Fruit fly (Drosophila melanogaster) whole organism, adult: ENCODE results near the gene dsh.
A peak's percentile ranks its signal among the peaks of the same experiment; 100 is the strongest.

Experiments
- Mnt ChIP-seq: fragments of 200-800 bp; sonication (Bioruptor generic); optimal IDR thresholded peaks from 2 replicates; lab custom pipeline; 2016; ENCODE audit warnings: missing biosample characterization, mild to moderate bottlenecking, missing genetic modification characterization
- cnc ChIP-seq, 2 experiments: fragments of >200 bp; optimal IDR thresholded peaks; 2 replicates each; lab custom pipeline; 2017
- ovo ChIP-seq: fragments of 200-800 bp; sonication (Bioruptor generic); optimal IDR thresholded peaks from 2 replicates; lab custom pipeline; 2016; ENCODE audit warnings: missing biosample characterization, missing genetic modification characterization
- tj ChIP-seq: fragments of 200-800 bp; sonication (Bioruptor generic); optimal IDR thresholded peaks from 3 replicates; lab custom pipeline; 2017; ENCODE audit warnings: missing biosample characterization, mild to moderate bottlenecking, missing genetic modification characterization, moderate library complexity
- toe ChIP-seq: fragments of 200-800 bp; sonication (Bioruptor generic); optimal IDR thresholded peaks from 2 replicates; lab custom pipeline; 2016; ENCODE audit warnings: missing biosample characterization, missing genetic modification characterization

DNA sequence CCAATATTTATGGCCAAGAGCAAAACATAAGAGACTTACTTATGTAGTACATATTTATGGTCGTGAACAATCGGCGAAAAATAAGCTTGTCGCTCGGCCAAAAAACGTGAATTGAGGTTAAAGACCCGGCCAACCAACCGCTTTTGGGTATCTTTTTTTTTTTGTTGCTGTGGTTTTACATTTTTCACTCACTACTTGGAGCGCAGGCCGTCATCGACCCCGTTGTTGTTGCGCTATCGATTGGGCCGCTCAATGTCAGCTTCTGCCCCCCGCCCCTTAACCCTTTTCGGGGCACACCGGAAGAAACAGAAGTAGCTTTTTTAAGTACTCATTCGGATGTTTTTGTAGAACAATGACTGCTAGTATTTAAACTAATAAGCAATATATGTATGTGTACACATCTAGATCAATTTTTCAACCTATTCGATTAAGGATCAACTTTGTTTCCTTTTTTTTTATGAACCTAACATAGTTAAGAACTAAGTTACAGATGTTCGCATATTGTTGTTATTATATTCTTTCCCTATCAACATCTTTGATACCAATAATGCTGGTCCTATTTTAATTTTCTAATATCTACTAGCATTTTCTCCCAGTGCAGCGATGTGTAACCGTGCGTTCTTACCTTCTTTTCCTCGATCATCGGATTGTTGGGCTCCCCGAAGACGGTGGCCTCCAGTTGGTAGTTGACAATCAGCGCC is 17.5 kb upstream of the dsh start:
- TF ChIP-seq cnc (optimal IDR thresholded peaks at IDR 0.05; lab: Kevin White, UChicago) (no peak), Mnt (GFP tag; lab: Kevin White, UChicago) (no peak), tj (GFP tag; lab: Kevin White, UChicago) (peak; percentile 4), ovo (no peak), toe (GFP tag; lab: Kevin White, UChicago) (no peak)
